Fruit fly (Drosophila melanogaster): ENCODE data around the gene CG9044.
A peak's percentile ranks its signal among the peaks of the same experiment; 100 is the strongest.

Gene CG9044

DNA sequence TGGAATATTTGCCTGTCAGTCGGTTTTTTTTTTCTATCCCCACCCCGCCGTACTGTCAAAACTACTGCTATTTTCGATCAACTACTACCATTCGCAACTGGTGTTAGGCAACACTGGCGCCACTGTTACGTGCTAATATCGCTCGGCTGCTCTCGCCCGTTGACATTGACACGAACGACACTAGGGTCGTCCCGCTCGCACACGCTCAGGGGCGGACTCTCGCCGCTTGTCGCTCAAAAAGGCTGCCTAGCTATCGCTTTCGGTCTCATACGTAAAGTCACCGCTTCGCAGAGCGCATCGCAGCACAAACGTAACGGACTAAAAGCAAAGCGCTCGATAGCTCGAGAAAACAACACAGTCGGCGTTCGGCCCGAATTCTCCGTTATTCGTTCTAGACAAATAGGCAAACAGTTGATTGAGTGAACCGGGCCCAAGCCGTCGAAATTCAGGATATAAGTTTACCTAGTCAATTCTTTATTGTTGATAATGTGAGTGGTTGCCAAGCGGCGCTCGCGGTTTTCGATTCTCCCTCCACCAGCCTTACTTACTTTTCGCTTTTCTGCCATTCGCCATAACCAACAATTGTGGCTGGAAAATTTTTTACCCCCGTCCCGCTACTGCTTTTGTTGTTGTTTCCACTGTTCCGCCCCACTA lies 33.2 kb downstream of the CG9044 start:
- TF ChIP-seq CG8478 (optimal IDR thresholded peaks at IDR 0.05), result no peak
- peak; percentile 17 to 70 for TF ChIP-seq CTCF (optimal IDR thresholded peaks at IDR 0.05)

- TF ChIP-seq CG8478 (optimal IDR thresholded peaks at IDR 0.05) (no peak), CTCF (optimal IDR thresholded peaks at IDR 0.05) (no peak)
Measured at dm6 chr2L:5983236-5983635, 34.0 kb downstream of the CG9044 start.

DNA sequence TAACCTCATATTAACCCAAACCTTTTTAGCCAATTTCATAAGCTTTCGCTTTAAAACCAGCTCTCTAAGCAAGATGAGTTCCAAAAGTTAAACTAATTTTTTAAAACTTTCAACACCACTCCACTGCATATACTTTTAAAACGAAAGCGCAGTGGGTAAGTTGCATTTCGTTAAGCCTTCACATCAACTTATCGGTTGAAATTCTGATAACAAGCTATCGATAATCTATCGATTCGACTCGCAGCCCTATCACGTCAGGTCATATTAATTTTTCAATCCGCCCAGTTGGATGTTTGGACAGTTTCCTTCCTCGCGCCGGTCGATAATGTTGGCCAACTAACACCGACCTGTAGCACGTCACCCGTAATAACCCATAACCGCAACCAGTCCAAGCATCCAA lies 36.8 kb downstream of the CG9044 start, which contains the start of gene ifc:
TSS of gene ifc (plus strand) at position 255 of the 400 bp plus-strand sequence.
- TF ChIP-seq CG8478 (optimal IDR thresholded peaks at IDR 0.05) (no peak), CTCF (optimal IDR thresholded peaks at IDR 0.05) (peak; percentile 28 to 48)

DNA sequence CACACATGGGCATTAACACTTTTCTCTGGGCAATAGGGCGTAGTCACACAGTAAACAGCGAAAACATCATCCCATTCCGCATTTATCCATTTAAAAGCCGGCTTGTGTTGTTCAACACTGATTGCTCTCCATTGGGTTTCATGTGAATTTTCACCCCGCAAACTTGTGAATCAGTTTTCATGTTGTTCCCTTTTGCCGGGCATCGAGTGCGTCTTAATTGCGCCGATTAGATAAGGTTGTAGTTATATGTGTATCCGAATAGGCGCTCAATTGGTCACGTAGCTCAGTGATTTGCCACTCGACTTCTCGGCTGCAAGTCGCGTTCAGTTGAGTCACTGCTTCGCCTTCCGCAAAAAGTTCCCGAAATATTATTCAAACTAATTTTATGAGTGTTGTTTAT lies 37.7 kb downstream of the CG9044 start:
- TF ChIP-seq CTCF (optimal IDR thresholded peaks at IDR 0.05) (no peak), CG8478 (optimal IDR thresholded peaks at IDR 0.05) (no peak)

DNA sequence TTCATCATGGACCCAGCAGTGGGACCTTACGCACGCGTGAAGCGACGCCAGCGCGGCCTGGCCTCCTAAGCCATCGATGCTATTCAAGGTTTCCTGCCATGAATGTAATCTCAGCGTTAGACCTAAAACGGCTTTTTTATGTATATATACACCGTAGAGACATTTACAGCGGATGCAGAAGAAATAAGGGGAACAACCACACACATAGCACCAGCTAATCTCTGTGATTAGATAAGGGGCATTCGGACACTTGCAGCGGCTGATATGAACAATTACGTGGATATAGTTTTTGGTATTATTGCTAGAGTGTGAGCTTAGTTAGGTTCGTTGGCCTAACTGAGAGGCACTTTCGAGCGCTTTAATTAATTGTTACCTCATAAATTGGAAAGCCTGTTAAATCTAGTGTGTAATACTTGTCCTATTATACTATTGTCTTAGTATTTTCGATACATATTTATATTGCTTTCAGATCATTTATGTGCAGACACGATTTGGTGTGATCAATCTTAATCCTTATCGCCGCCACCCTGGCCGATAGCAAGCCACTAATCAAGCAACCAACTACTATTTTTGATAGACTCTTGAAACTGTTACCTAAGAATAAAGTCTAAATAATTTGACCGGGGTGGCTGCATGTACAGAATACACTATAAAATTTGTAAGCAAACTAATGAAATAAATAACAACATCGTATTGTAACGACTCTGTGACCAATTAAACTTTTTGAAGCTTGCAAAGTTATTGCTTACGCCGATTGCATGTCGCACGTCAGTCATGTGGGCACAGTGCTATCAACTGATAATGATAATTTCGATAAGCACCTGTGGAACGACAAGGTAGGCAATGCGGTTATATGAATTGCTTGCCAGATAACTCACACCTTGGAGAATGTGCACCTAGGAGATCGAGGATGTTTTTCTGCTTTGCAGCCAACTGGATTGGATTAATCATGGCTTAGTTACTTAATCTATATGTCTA lies 39.2 kb downstream of the CG9044 start:
- TF ChIP-seq CG8478 (optimal IDR thresholded peaks at IDR 0.05) (no peak), CTCF (optimal IDR thresholded peaks at IDR 0.05) (no peak)

dm6 chr2L:5990447-5990846 lies 41.2 kb downstream of the CG9044 start:
- no peak for TF ChIP-seq CTCF (optimal IDR thresholded peaks at IDR 0.05)
- no peak for TF ChIP-seq CG8478 (optimal IDR thresholded peaks at IDR 0.05)

DNA sequence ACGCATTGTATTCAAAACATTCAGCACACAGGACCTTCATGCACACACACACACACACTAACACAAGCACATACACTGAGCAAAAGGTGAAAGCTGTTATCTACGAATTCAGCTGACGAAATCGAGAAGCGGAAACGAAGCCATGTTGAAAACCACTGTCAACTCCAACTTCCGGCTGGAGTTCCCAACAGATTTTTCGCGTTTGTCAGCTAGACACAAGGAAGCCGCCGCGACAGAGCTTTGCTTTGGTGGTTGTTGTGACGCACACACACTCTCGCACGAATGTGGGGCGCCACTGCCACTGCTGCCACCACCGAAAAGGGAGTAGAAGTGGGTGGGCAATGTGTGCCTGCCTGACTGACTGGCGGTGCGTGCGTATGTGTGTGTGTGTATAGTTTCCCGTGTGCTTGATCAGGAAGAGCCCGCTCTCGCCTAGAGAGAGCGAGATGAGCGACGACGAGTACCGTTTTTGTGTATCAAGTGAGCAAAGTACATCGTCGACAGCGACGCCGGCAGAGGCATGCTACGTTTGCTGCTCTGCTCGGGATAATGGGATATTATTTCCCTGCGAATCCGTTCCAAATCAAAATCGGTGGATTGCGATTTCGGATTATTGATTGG lies 48.5 kb downstream of the CG9044 start:
- TF ChIP-seq CTCF (optimal IDR thresholded peaks at IDR 0.05) (no peak), CG8478 (optimal IDR thresholded peaks at IDR 0.05) (no peak)

dm6 chr2L:5998383-5998782 lies 49.1 kb downstream of the CG9044 start:
- no peak for TF ChIP-seq CG8478 (optimal IDR thresholded peaks at IDR 0.05)

- TF ChIP-seq CG8478 (optimal IDR thresholded peaks at IDR 0.05), result no peak
- TF ChIP-seq CTCF (optimal IDR thresholded peaks at IDR 0.05), result peak in 1 of 2 experiments; percentile 7
Measured at dm6 chr2L:5999247-5999646, 50.0 kb downstream of the CG9044 start, which contains the start of gene Kdm5. Gene Kdm5 (minus strand): TSS chr2L:5999501.

DNA sequence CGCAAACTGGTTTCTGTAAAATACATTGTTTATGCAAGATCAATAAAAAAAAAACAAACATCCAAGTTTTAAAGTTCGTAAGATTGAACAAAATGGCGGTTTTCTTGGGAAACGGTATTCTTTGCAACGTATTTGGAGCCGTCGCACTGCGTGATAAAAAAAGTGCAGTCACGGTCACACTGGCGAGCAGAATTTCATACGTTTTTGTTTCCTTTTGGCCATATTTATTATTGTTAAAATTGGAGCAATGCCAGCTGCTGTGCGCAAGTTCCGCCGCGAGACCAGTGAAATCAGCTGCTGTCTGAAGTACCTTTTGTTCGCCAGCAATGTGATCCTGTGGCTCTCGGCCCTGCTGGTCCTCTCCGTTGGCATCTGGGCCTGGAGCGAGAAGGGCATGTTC lies 50.8 kb downstream of the CG9044 start, which contains the start of gene Tsp26A:
TSS of gene Tsp26A (plus strand) at position 164 of the 400 bp plus-strand sequence.
- no peak for TF ChIP-seq CG8478 (optimal IDR thresholded peaks at IDR 0.05)
- no peak for TF ChIP-seq CTCF (optimal IDR thresholded peaks at IDR 0.05)

Measured in S2 (cell line).